Worm (Caenorhabditis elegans) whole organism, L4 larva: ENCODE data around the gene C55A6.12.

Experiments
- F49E8.2 ChIP-seq: sonication (generic microtip); optimal IDR thresholded peaks from 2 replicates; lab custom pipeline; 2016; ENCODE audit warnings: missing compliant biosample characterization, mild to moderate bottlenecking, missing genetic modification characterization, borderline replicate concordance
- R02D3.7 ChIP-seq: fragments of 150-350 bp; sonication (generic microtip); optimal IDR thresholded peaks from 3 replicates; lab custom pipeline; 2014; ENCODE audit warnings: missing biosample characterization, missing genetic modification characterization
- Y5F2A.4 ChIP-seq: fragments of 200-800 bp; sonication (Bioruptor generic); optimal IDR thresholded peaks from 2 replicates; lab custom pipeline; 2018; ENCODE audit warnings: mild to moderate bottlenecking, missing genetic modification characterization, missing compliant biosample characterization
- ZK546.5 ChIP-seq, 2 experiments: sonication (generic microtip); optimal IDR thresholded peaks; 2 replicates each; lab custom pipeline; 2017; ENCODE audit warnings: missing biosample characterization in 2 of 2, missing genetic modification characterization in 2 of 2
- ceh-28 ChIP-seq: fragments of 150-350 bp; optimal IDR thresholded peaks from 2 replicates; lab custom pipeline; 2014; ENCODE audit warnings: missing biosample characterization, missing genetic modification reagents, missing genetic modification characterization
- ceh-62 ChIP-seq: sonication (generic microtip); optimal IDR thresholded peaks from 2 replicates; lab custom pipeline; 2017; ENCODE audit warnings: missing biosample characterization, missing genetic modification characterization
- ces-1 ChIP-seq: fragments of 150-350 bp; sonication (generic microtip); optimal IDR thresholded peaks from 4 replicates; lab custom pipeline; 2014; ENCODE audit warnings: missing biosample characterization, missing genetic modification reagents, missing genetic modification characterization
- dmd-6 ChIP-seq: fragments of 200-800 bp; sonication (Bioruptor generic); IDR thresholded peaks from 2 replicates; pipeline ENCODE4 v1.3.6; 2022; ENCODE audit warnings: missing genetic modification reagents, missing genetic modification characterization, missing compliant biosample characterization
- dmd-8 ChIP-seq: fragments of 200-800 bp; sonication (Bioruptor generic); IDR thresholded peaks from 2 replicates; pipeline ENCODE4 v1.3.6; 2022; ENCODE audit warnings: missing genetic modification characterization, missing compliant biosample characterization
- dve-1 ChIP-seq: sonication (generic microtip); optimal IDR thresholded peaks from 2 replicates; lab custom pipeline; 2017; ENCODE audit warnings: antibody characterized with exemption, mild to moderate bottlenecking, missing genetic modification characterization, missing compliant biosample characterization; ENCODE audit not compliant: insufficient read depth
- fkh-10 ChIP-seq: fragments of 150-350 bp; optimal IDR thresholded peaks from 2 replicates; lab custom pipeline; 2014; ENCODE audit warnings: missing biosample characterization, missing genetic modification reagents, missing genetic modification characterization
- lim-7 ChIP-seq: fragments of 200-800 bp; sonication (Bioruptor generic); IDR thresholded peaks from 2 replicates; pipeline ENCODE4 v1.3.6; 2022; ENCODE audit warnings: missing genetic modification characterization, missing compliant biosample characterization
- lin-13 ChIP-seq: fragments of 150-350 bp; optimal IDR thresholded peaks from 2 replicates; lab custom pipeline; 2014; ENCODE audit warnings: missing biosample characterization, missing genetic modification reagents, missing genetic modification characterization
- lin-38 ChIP-seq: fragments of 200-800 bp; sonication (Bioruptor generic); IDR thresholded peaks from 2 replicates; pipeline ENCODE4 v1.3.6; 2022; ENCODE audit warnings: missing genetic modification reagents, missing genetic modification characterization, missing compliant biosample characterization
- lir-3 ChIP-seq: sonication (generic microtip); optimal IDR thresholded peaks from 2 replicates; lab custom pipeline; 2016; ENCODE audit warnings: mild to moderate bottlenecking, missing genetic modification characterization, missing compliant biosample characterization
- lsy-2 ChIP-seq, 2 experiments: fragments of 150-350 bp in 1 of 2; sonication (generic microtip) in 1 of 2; optimal IDR thresholded peaks; 2 replicates each; lab custom pipeline; 2014 to 2017; ENCODE audit warnings: missing biosample characterization in 2 of 2, missing genetic modification characterization in 2 of 2
- madf-5 ChIP-seq, 2 experiments: fragments of 200-800 bp; sonication (Bioruptor generic); IDR thresholded peaks; 2 replicates each; pipeline ENCODE4 v1.3.6; 2022; ENCODE audit warnings: missing compliant biosample characterization in 2 of 2, missing genetic modification characterization in 2 of 2
- madf-9 ChIP-seq: fragments of 200-800 bp; sonication (Bioruptor generic); conservative IDR thresholded peaks from 2 replicates; pipeline ENCODE4 v1.3.6; 2022; ENCODE audit warnings: missing genetic modification reagents, missing genetic modification characterization, missing compliant biosample characterization
- mdt-29 ChIP-seq: fragments of 200-800 bp; sonication (Bioruptor generic); IDR thresholded peaks from 2 replicates; pipeline ENCODE4 v1.3.6; 2022; ENCODE audit warnings: missing genetic modification reagents, missing genetic modification characterization, missing compliant biosample characterization
- mep-1 ChIP-seq: fragments of 150-350 bp; sonication (generic microtip); optimal IDR thresholded peaks from 3 replicates; lab custom pipeline; 2014; ENCODE audit warnings: missing biosample characterization, missing genetic modification characterization
- nhr-102 ChIP-seq: sonication (generic microtip); optimal IDR thresholded peaks from 2 replicates; lab custom pipeline; 2016; ENCODE audit warnings: mild to moderate bottlenecking, missing genetic modification characterization, moderate library complexity, missing compliant biosample characterization
- nhr-11 ChIP-seq: fragments of 150-350 bp; optimal IDR thresholded peaks from 2 replicates; lab custom pipeline; 2014; ENCODE audit warnings: missing biosample characterization, missing genetic modification characterization
- nhr-41 ChIP-seq: fragments of 200-800 bp; sonication (Bioruptor generic); IDR thresholded peaks from 2 replicates; pipeline ENCODE4 v1.3.6; 2022; ENCODE audit warnings: missing genetic modification reagents, missing genetic modification characterization, missing compliant biosample characterization
- nhr-42 ChIP-seq: fragments of 200-800 bp; sonication (Bioruptor generic); IDR thresholded peaks from 2 replicates; pipeline ENCODE4 v1.3.6; 2022; ENCODE audit warnings: missing genetic modification characterization, missing compliant biosample characterization
- nhr-77 ChIP-seq: fragments of 150-350 bp; optimal IDR thresholded peaks from 2 replicates; lab custom pipeline; 2014; ENCODE audit warnings: missing biosample characterization, missing genetic modification characterization
- php-3 ChIP-seq: fragments of 200-800 bp; sonication (Bioruptor generic); IDR thresholded peaks from 2 replicates; pipeline ENCODE4 v1.3.6; 2022; ENCODE audit warnings: missing genetic modification reagents, missing genetic modification characterization, missing compliant biosample characterization
- saeg-2 ChIP-seq: fragments of 200-800 bp; sonication (Bioruptor generic); IDR thresholded peaks from 2 replicates; pipeline ENCODE4 v1.3.6; 2022; ENCODE audit warnings: missing genetic modification reagents, missing genetic modification characterization, missing compliant biosample characterization
- set-16 ChIP-seq: fragments of 200-800 bp; sonication (Bioruptor generic); IDR thresholded peaks from 2 replicates; pipeline ENCODE4 v1.3.6; 2022; ENCODE audit warnings: missing genetic modification reagents, missing genetic modification characterization, missing compliant biosample characterization
- snpc-4 ChIP-seq: fragments of 150-350 bp; optimal IDR thresholded peaks from 2 replicates; lab custom pipeline; 2014; ENCODE audit warnings: missing biosample characterization, missing genetic modification characterization
- spr-1 ChIP-seq: sonication (generic microtip); optimal IDR thresholded peaks from 2 replicates; lab custom pipeline; 2016; ENCODE audit warnings: mild to moderate bottlenecking, missing genetic modification characterization, missing compliant biosample characterization
- spr-3 ChIP-seq: fragments of 200-800 bp; sonication (Bioruptor generic); optimal IDR thresholded peaks from 2 replicates; lab custom pipeline; 2018; ENCODE audit warnings: mild to moderate bottlenecking, missing genetic modification characterization, missing compliant biosample characterization
- tag-97 ChIP-seq: fragments of 200-800 bp; sonication (Bioruptor generic); IDR thresholded peaks from 2 replicates; pipeline ENCODE4 v1.3.6; 2022; ENCODE audit warnings: missing genetic modification characterization, missing compliant biosample characterization
- tra-1 ChIP-seq: fragments of 200-800 bp; sonication (Bioruptor generic); IDR thresholded peaks from 2 replicates; pipeline ENCODE4 v1.3.6; 2022; ENCODE audit warnings: missing genetic modification reagents, missing genetic modification characterization, missing compliant biosample characterization
- unc-39 ChIP-seq: sonication (generic microtip); optimal IDR thresholded peaks from 2 replicates; lab custom pipeline; 2017; ENCODE audit warnings: missing biosample characterization, missing genetic modification characterization
- unc-62 ChIP-seq, 3 experiments: fragments of 150-350 bp in 1 of 3; sonication (generic microtip); optimal IDR thresholded peaks in 2 of 3; peaks in 1 of 3; 1 replicate in 1 of 3; 2 replicates in 2 of 3; lab custom pipeline; 2014 to 2017; ENCODE audit warnings: missing biosample characterization in 3 of 3, missing genetic modification characterization in 3 of 3, missing genetic modification reagents in 3 of 3, missing genotype in 1 of 3
- zag-1 ChIP-seq: fragments of 150-350 bp; optimal IDR thresholded peaks from 2 replicates; lab custom pipeline; 2014; ENCODE audit warnings: missing biosample characterization, missing genetic modification characterization
- zfp-3 ChIP-seq: fragments of 200-800 bp; sonication (Bioruptor generic); conservative IDR thresholded peaks from 2 replicates; pipeline ENCODE4 v1.3.6; 2022; ENCODE audit warnings: missing genetic modification reagents, missing genetic modification characterization, missing compliant biosample characterization
- zip-11 ChIP-seq: fragments of 200-800 bp; sonication (Bioruptor generic); IDR thresholded peaks from 2 replicates; pipeline ENCODE4 v1.3.6; 2022; ENCODE audit warnings: missing genetic modification characterization, missing compliant biosample characterization
- ztf-11 ChIP-seq: fragments of 150-350 bp; optimal IDR thresholded peaks from 2 replicates; lab custom pipeline; 2014; ENCODE audit warnings: missing biosample characterization, missing genetic modification characterization

The C55A6.12 gene

DNA sequence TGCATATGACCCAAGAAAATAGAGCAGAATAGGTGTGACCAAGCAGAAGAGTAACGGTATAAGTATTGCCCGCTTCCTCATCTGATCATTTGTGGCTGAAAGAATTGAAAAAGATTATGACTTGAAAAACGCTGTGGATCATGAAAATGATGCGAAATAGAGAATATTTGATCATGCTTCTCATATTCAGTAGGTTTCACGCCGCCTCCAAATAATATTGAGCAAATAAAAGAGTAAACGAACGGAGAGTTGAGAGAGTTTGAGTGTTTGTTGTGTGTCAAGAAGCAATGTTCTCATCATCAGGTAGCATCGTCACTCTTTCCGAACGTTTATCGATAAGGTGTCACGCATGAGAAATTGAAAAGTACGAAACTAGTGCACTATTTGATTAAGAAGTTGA is 6.6 kb downstream of the C55A6.12 start, which contains the start of gene htrl-1:
Gene htrl-1 (minus strand): TSS at position 101 of the 400 bp plus-strand sequence.
- no peak for TF ChIP-seq zip-11 (GFP tag; lab: Robert Waterston, UW)
- TF ChIP-seq spr-1 (tag; lab: Kevin White, UChicago): no peak
- no peak for TF ChIP-seq lin-38 (GFP tag; lab: Robert Waterston, UW)
- no peak for TF ChIP-seq ceh-28 (tag; lab: Kevin White, UChicago)
- TF ChIP-seq R02D3.7 (tag; lab: Kevin White, UChicago): no peak
- no peak for TF ChIP-seq madf-5 (GFP tag; IDR thresholded peaks at IDR 0.05; lab: Robert Waterston, UW)
- no peak for TF ChIP-seq ceh-62 (tag; lab: Kevin White, UChicago)
- TF ChIP-seq ces-1 (GFP tag; lab: Kevin White, UChicago): no peak
- TF ChIP-seq set-16 (GFP tag; lab: Robert Waterston, UW): no peak
- TF ChIP-seq ztf-11 (tag; lab: Kevin White, UChicago): no peak
- TF ChIP-seq, all 104 proteins: peak for 0

DNA sequence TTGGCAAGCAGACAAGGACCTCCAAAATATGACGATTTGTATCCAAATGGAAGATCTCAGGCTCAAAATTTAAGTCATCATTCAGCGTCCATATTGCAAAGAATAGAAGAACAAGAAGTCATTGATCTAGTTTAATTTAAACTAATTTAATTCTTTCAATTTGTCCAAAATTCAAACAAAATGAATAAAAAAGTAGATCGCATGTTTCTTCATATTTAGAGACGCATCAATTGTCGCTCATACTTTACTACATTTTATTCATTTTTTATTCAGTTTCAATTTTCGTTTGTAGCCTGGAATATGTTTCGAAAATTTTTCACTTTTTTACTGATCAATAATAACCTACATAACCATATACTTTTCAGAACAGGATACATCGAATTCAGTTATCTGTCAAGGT is 10.5 kb downstream of the C55A6.12 start, which contains the start of gene T11F9.21:
Gene T11F9.21 (plus strand): TSS at position 301 of the 400 bp plus-strand sequence.
- TF ChIP-seq Y5F2A.4 (GFP tag; lab: Kevin White, UChicago): no peak

DNA sequence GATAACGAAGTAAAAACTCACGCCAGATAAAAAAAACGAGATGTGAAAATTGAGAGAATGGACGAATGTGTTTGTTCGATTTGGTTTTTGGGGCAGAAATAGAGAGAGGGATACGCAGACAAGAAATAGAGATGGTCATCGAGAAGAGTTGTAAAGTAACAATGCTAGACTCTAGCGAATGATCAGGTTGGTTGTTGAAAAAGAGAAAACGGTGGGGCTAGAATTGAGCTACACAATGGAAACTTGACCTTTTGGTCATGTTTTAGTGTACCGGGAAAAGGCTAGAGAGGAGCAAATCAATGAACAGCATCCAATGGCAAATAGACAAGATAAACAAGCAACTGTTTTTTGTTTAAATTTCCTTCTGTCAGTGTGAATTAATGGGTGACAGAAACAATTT is 12.5 kb downstream of the C55A6.12 start, which contains the start of gene dhs-19:
Gene dhs-19 (minus strand): TSS at position 101 of the 400 bp plus-strand sequence.
- TF ChIP-seq tra-1 (GFP tag; lab: Robert Waterston, UW) (no peak), unc-62 (GFP tag; optimal IDR thresholded peaks at IDR 0.05 in 1 of 2; lab: Kevin White, UChicago) (peak in 1 of 2 experiments; percentile 81), unc-62 (tag; optimal IDR thresholded peaks at IDR 0.05; lab: Kevin White, UChicago) (no peak)

DNA sequence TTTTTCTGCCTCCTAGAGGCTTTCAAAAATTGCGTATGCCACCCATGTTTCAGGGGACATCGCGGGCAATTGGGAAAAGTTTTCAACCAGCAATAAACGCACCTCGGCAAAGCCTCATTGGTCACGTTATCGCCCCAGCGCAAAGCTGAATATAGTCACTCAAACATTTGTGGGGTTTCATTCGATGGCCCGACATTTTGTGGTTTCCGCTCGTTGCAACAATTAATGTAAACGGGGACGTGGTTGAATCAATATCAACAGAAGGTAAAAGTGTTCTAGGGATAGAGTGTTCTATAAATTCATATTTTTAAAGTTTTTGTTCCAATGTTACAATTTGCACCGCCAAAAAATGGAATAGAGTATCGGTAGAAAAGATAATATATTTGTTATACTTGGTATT is 14.6 kb downstream of the C55A6.12 start:
- TF ChIP-seq fkh-10: no peak
- TF ChIP-seq zfp-3 (GFP tag; lab: Robert Waterston, UW): no peak
- TF ChIP-seq, all 104 proteins: peak for 0

DNA sequence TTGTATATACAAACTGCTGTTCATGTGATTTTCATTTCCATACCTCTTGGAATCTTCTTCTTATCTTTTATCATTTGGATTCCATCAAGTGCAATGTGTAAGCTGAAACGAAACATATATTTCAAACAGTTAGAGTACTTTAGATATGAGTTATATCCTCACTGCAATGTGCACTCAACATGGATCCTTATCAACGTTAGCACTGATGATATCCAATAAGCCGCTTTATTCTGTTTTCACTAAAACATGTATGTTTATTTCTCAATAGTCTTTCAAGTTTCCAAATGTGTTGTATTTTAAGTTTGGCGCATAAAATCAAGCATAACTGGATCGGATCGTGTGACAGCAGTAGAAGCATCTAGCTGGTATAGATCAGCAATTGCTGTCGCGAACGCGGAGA is 16.3 kb downstream of the C55A6.12 start, which contains the start of gene T11F9.10:
Gene T11F9.10 (plus strand): TSS at position 301 of the 400 bp plus-strand sequence.
- TF ChIP-seq unc-39 (no peak), nhr-77 (tag; lab: Kevin White, UChicago) (no peak), mdt-29 (GFP tag; lab: Robert Waterston, UW) (no peak), zag-1 (tag; lab: Kevin White, UChicago) (no peak), nhr-42 (GFP tag; lab: Robert Waterston, UW) (no peak), madf-9 (GFP tag; lab: Robert Waterston, UW) (no peak), dmd-6 (GFP tag; lab: Robert Waterston, UW) (no peak), saeg-2 (GFP tag; lab: Robert Waterston, UW) (no peak), nhr-11 (tag; lab: Kevin White, UChicago) (no peak), snpc-4 (tag; lab: Kevin White, UChicago) (no peak), tra-1 (GFP tag; lab: Robert Waterston, UW) (no peak), lir-3 (tag; lab: Kevin White, UChicago) (no peak), spr-3 (GFP tag; lab: Kevin White, UChicago) (no peak)

DNA sequence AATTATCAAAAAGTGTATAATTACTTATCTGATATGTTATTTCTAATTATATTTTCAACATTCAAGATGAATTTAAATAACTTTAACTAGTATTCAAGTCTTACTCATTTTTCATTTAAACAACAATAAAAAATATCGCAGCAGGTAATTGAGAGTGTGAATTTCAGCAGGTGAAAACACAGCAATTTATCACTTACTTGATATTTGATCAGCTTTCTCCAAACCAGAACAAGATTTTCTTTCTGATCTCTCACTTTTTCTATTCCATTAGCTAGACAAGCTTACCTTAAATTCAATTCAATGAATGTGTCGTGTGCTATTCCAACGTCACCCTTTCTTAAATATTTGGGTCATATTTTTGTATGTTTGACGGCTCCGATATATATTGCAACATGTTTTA is 17.4 kb downstream of the C55A6.12 start, which contains the start of gene srh-1:
Gene srh-1 (plus strand): TSS at position 301 of the 400 bp plus-strand sequence.
- no peak for TF ChIP-seq lim-7 (GFP tag; lab: Robert Waterston, UW)
- no peak for TF ChIP-seq dmd-6 (GFP tag; lab: Robert Waterston, UW)
- TF ChIP-seq ceh-28 (tag; lab: Kevin White, UChicago): no peak
- TF ChIP-seq lin-13 (GFP tag; lab: Kevin White, UChicago): no peak
- TF ChIP-seq mep-1 (tag; lab: Kevin White, UChicago): no peak
- TF ChIP-seq nhr-41 (GFP tag; lab: Robert Waterston, UW): no peak
- TF ChIP-seq php-3 (GFP tag; lab: Robert Waterston, UW): no peak
- no peak for TF ChIP-seq ZK546.5 (tag; optimal IDR thresholded peaks at IDR 0.05; lab: Kevin White, UChicago)
- no peak for TF ChIP-seq tag-97 (GFP tag; lab: Robert Waterston, UW)
- no peak for TF ChIP-seq dmd-8 (GFP tag; lab: Robert Waterston, UW)
- no peak for TF ChIP-seq dve-1 (tag; lab: Kevin White, UChicago)
- no peak for TF ChIP-seq nhr-102 (tag; lab: Kevin White, UChicago)
- TF ChIP-seq lsy-2 (tag; optimal IDR thresholded peaks at IDR 0.05; lab: Kevin White, UChicago): no peak
- TF ChIP-seq F49E8.2 (tag; lab: Kevin White, UChicago): no peak
